Worm (Caenorhabditis elegans): ENCODE results near the gene F26G1.1.

DNA sequence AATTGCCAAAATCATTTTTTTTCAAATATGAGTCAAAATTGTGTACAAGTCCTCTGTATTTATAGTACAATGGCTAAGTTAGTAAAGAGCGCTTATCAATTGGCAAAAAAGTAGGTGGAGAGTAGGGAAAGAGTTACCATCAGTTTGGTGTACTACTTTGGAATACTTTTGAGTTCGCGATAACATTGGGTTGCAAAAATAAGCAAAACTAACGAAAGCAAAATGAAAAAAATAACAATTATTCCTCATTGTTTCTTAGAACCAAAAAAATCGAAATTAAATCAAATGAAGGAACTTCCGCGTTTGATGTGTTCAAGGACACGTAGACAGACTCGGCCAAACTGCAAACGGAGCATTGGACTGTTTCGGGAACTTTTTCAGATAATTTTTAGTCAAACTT, 34.7 kb upstream of the F26G1.1 start, which contains the start of gene C27D9.2:
- TF ChIP-seq mcd-1 (GFP tag; IDR thresholded peaks at IDR 0.05) (no peak), tbp1 (GFP tag; optimal IDR thresholded peaks at IDR 0.05) (no peak), F23B12.7 (tag; optimal IDR thresholded peaks at IDR 0.05; ENCODE audit: insufficient read depth) (no peak), lsl-1 (GFP tag; optimal IDR thresholded peaks at IDR 0.05) (no peak), lag-1 (GFP tag; IDR thresholded peaks at IDR 0.05) (no peak), F33H1.4 (GFP tag; IDR thresholded peaks at IDR 0.05) (no peak)
